Worm (Caenorhabditis elegans) whole organism, L1 larva: Measurements from ENCODE around the gene ZK666.11.

Experiments used
- C04F5.9 ChIP-seq: sonication (generic microtip); optimal IDR thresholded peaks from 2 replicates; lab custom pipeline; 2016; ENCODE audit warnings: missing genetic modification characterization, missing compliant biosample characterization
- C16A3.4 ChIP-seq: fragments of 150-350 bp; optimal IDR thresholded peaks from 2 replicates; lab custom pipeline; 2014; ENCODE audit warnings: missing biosample characterization, missing genetic modification characterization
- C34B4.2 ChIP-seq: sonication (generic microtip); optimal IDR thresholded peaks from 2 replicates; lab custom pipeline; 2017; ENCODE audit warnings: mild to moderate bottlenecking, missing genetic modification characterization, missing compliant biosample characterization
- Y116A8C.19 ChIP-seq: sonication (generic microtip); optimal IDR thresholded peaks from 2 replicates; lab custom pipeline; 2016; ENCODE audit warnings: missing compliant biosample characterization, missing genetic modification characterization, borderline replicate concordance
- aha-1 ChIP-seq: fragments of 150-350 bp; optimal IDR thresholded peaks from 2 replicates; lab custom pipeline; 2014; ENCODE audit warnings: missing biosample characterization, missing genetic modification characterization
- alr-1 ChIP-seq: fragments of 200-800 bp; sonication (Bioruptor generic); optimal IDR thresholded peaks from 2 replicates; lab custom pipeline; 2018; ENCODE audit warnings: borderline replicate concordance, mild to moderate bottlenecking, missing genetic modification characterization, missing compliant biosample characterization
- blmp-1 ChIP-seq: fragments of 150-350 bp; optimal IDR thresholded peaks from 2 replicates; lab custom pipeline; 2014; ENCODE audit warnings: missing biosample characterization, missing genetic modification characterization
- ceh-63 ChIP-seq: fragments of 200-800 bp; sonication (Bioruptor generic); optimal IDR thresholded peaks from 2 replicates; lab custom pipeline; 2018; ENCODE audit warnings: mild to moderate bottlenecking, missing genetic modification characterization, missing compliant biosample characterization
- ceh-88 ChIP-seq: fragments of 200-800 bp; sonication (Bioruptor generic); IDR thresholded peaks from 2 replicates; pipeline ENCODE4 v1.3.6; 2022; ENCODE audit warnings: missing genetic modification characterization, missing compliant biosample characterization
- ceh-90 ChIP-seq: sonication (generic microtip); optimal IDR thresholded peaks from 2 replicates; lab custom pipeline; 2016; ENCODE audit warnings: missing genetic modification characterization, missing compliant biosample characterization
- ces-1 ChIP-seq: fragments of 150-350 bp; optimal IDR thresholded peaks from 2 replicates; lab custom pipeline; 2014; ENCODE audit warnings: missing biosample characterization, missing genetic modification reagents, missing genetic modification characterization
- dpl-1 ChIP-seq, 3 experiments: fragments of 150-350 bp in 2 of 3; sonication (generic microtip) in 1 of 3; optimal IDR thresholded peaks; 2 replicates each; lab custom pipeline; 2014 to 2017; ENCODE audit warnings: missing biosample characterization in 3 of 3, missing genetic modification characterization in 3 of 3, missing genetic modification reagents in 3 of 3
- egl-27 ChIP-seq, 2 experiments: fragments of 150-350 bp in 1 of 2; sonication (generic microtip); optimal IDR thresholded peaks; 3 replicates each; lab custom pipeline; 2017 to 2018; ENCODE audit warnings: missing biosample characterization in 2 of 2, missing genetic modification characterization in 2 of 2, missing genetic modification reagents in 2 of 2
- ets-5 ChIP-seq: fragments of 200-800 bp; sonication (Bioruptor generic); IDR thresholded peaks from 2 replicates; pipeline ENCODE4 v1.3.6; 2022; ENCODE audit warnings: missing genetic modification characterization, missing compliant biosample characterization
- fkh-4 ChIP-seq: sonication (generic microtip); optimal IDR thresholded peaks from 2 replicates; lab custom pipeline; 2016; ENCODE audit warnings: missing compliant biosample characterization, missing genetic modification characterization, borderline replicate concordance
- fos-1 ChIP-seq: fragments of 150-350 bp; optimal IDR thresholded peaks from 2 replicates; lab custom pipeline; 2014; ENCODE audit warnings: missing biosample characterization, missing genetic modification characterization
- hlh-4 ChIP-seq: sonication (generic microtip); optimal IDR thresholded peaks from 2 replicates; lab custom pipeline; 2016; ENCODE audit warnings: mild to moderate bottlenecking, missing genetic modification characterization, missing compliant biosample characterization
- hpl-2 ChIP-seq: fragments of 150-350 bp; optimal IDR thresholded peaks from 2 replicates; lab custom pipeline; 2014; ENCODE audit warnings: missing biosample characterization, missing genetic modification reagents, missing genetic modification characterization
- irx-1 ChIP-seq: sonication (generic microtip); optimal IDR thresholded peaks from 2 replicates; lab custom pipeline; 2016; ENCODE audit warnings: missing genetic modification characterization, missing compliant biosample characterization
- lin-14 ChIP-seq: fragments of 200-800 bp; sonication (Bioruptor generic); optimal IDR thresholded peaks from 2 replicates; lab custom pipeline; 2018; ENCODE audit warnings: mild to moderate bottlenecking, missing genetic modification characterization, moderate library complexity, missing compliant biosample characterization
- lin-35 ChIP-seq, 2 experiments: fragments of 150-350 bp; optimal IDR thresholded peaks; 2 replicates each; lab custom pipeline; 2014; ENCODE audit warnings: missing biosample characterization in 2 of 2, missing genetic modification characterization in 2 of 2, missing genetic modification reagents in 2 of 2
- lir-3 ChIP-seq: sonication (generic microtip); optimal IDR thresholded peaks from 2 replicates; lab custom pipeline; 2016; ENCODE audit warnings: mild to moderate bottlenecking, missing genetic modification characterization, moderate library complexity, missing compliant biosample characterization; ENCODE audit not compliant: poor library complexity
- mab-9 ChIP-seq: fragments of 200-800 bp; sonication (Bioruptor generic); IDR thresholded peaks from 2 replicates; pipeline ENCODE4 v1.3.6; 2022; ENCODE audit warnings: missing genetic modification reagents, missing genetic modification characterization, missing compliant biosample characterization
- mdl-1 ChIP-seq, 2 experiments: fragments of 150-350 bp; optimal IDR thresholded peaks; 2 replicates each; lab custom pipeline; 2014 to 2017; ENCODE audit warnings: missing biosample characterization in 2 of 2, missing genetic modification characterization in 2 of 2, inconsistent platforms in 1 of 2
- mep-1 ChIP-seq: fragments of 150-350 bp; optimal IDR thresholded peaks from 2 replicates; lab custom pipeline; 2014; ENCODE audit warnings: missing biosample characterization, missing genetic modification characterization
- nhr-11 ChIP-seq: fragments of 150-350 bp; optimal IDR thresholded peaks from 2 replicates; lab custom pipeline; 2014; ENCODE audit warnings: missing biosample characterization, missing genetic modification characterization
- nhr-12 ChIP-seq: sonication (generic microtip); optimal IDR thresholded peaks from 2 replicates; lab custom pipeline; 2017; ENCODE audit warnings: missing biosample characterization, missing genetic modification characterization
- nhr-19 ChIP-seq: fragments of 200-800 bp; sonication (Bioruptor generic); conservative IDR thresholded peaks from 2 replicates; pipeline ENCODE4 v1.3.6; 2022; ENCODE audit warnings: missing genetic modification characterization, missing compliant biosample characterization
- nhr-28 ChIP-seq: fragments of 150-350 bp; optimal IDR thresholded peaks from 2 replicates; lab custom pipeline; 2014; ENCODE audit warnings: missing biosample characterization, missing genetic modification characterization
- nhr-47 ChIP-seq: sonication (generic microtip); optimal IDR thresholded peaks from 2 replicates; lab custom pipeline; 2016; ENCODE audit warnings: mild to moderate bottlenecking, missing genetic modification characterization, moderate library complexity, missing compliant biosample characterization
- nhr-71 ChIP-seq: sonication (generic microtip); optimal IDR thresholded peaks from 2 replicates; lab custom pipeline; 2016; ENCODE audit warnings: mild to moderate bottlenecking, missing genetic modification characterization, moderate library complexity, missing compliant biosample characterization
- nhr-77 ChIP-seq: fragments of 150-350 bp; optimal IDR thresholded peaks from 2 replicates; lab custom pipeline; 2014; ENCODE audit warnings: missing biosample characterization, missing genetic modification characterization
- nhr-84 ChIP-seq: sonication (generic microtip); optimal IDR thresholded peaks from 2 replicates; lab custom pipeline; 2017; ENCODE audit warnings: missing biosample characterization, missing genetic modification characterization
- nhr-90 ChIP-seq: sonication (generic microtip); optimal IDR thresholded peaks from 2 replicates; lab custom pipeline; 2016; ENCODE audit warnings: mild to moderate bottlenecking, missing genetic modification characterization, missing compliant biosample characterization; ENCODE audit not compliant: poor library complexity
- pag-3 ChIP-seq: sonication (generic microtip); optimal IDR thresholded peaks from 2 replicates; lab custom pipeline; 2017; ENCODE audit warnings: missing genetic modification characterization, mild to moderate bottlenecking, missing compliant biosample characterization, antibody characterized with exemption, borderline replicate concordance; ENCODE audit not compliant: insufficient read depth
- rnt-1 ChIP-seq: sonication (generic microtip); optimal IDR thresholded peaks from 2 replicates; lab custom pipeline; 2016; ENCODE audit warnings: mild to moderate bottlenecking, missing genetic modification characterization, moderate library complexity, missing compliant biosample characterization
- skn-1 ChIP-seq: fragments of 150-350 bp; optimal IDR thresholded peaks from 2 replicates; lab custom pipeline; 2014; ENCODE audit warnings: missing biosample characterization, missing genetic modification characterization
- snpc-4 ChIP-seq: fragments of 150-350 bp; optimal IDR thresholded peaks from 2 replicates; lab custom pipeline; 2014; ENCODE audit warnings: missing biosample characterization, missing genetic modification characterization
- swsn-7 ChIP-seq: sonication (generic microtip); optimal IDR thresholded peaks from 2 replicates; lab custom pipeline; 2016; ENCODE audit warnings: missing genetic modification characterization, missing compliant biosample characterization
- unc-30 ChIP-seq: sonication (generic microtip); optimal IDR thresholded peaks from 2 replicates; lab custom pipeline; 2017; ENCODE audit warnings: missing biosample characterization, missing genetic modification characterization
- unc-62 ChIP-seq: fragments of 150-350 bp; optimal IDR thresholded peaks from 2 replicates; lab custom pipeline; 2014; ENCODE audit warnings: missing biosample characterization, missing genetic modification reagents, missing genetic modification characterization
- unc-86 ChIP-seq: sonication (generic microtip); optimal IDR thresholded peaks from 2 replicates; lab custom pipeline; 2016; ENCODE audit warnings: missing genetic modification characterization, missing compliant biosample characterization
- unc-98 ChIP-seq: fragments of 200-800 bp; sonication (Bioruptor generic); IDR thresholded peaks from 2 replicates; pipeline ENCODE4 v1.3.6; 2022; ENCODE audit warnings: missing genetic modification characterization, missing compliant biosample characterization
- vab-15 ChIP-seq: sonication (generic microtip); optimal IDR thresholded peaks from 2 replicates; lab custom pipeline; 2017; ENCODE audit warnings: missing genotype, mild to moderate bottlenecking, missing genetic modification characterization, missing compliant biosample characterization
- xbp-1 ChIP-seq: sonication (generic microtip); optimal IDR thresholded peaks from 2 replicates; lab custom pipeline; 2016; ENCODE audit warnings: missing genetic modification characterization, missing compliant biosample characterization
- zag-1 ChIP-seq: fragments of 150-350 bp; optimal IDR thresholded peaks from 2 replicates; lab custom pipeline; 2014; ENCODE audit warnings: missing biosample characterization, missing genetic modification characterization
- ztf-11 ChIP-seq, 2 experiments: sonication (generic microtip); optimal IDR thresholded peaks; 2 replicates each; lab custom pipeline; 2016 to 2017; ENCODE audit warnings: missing genetic modification characterization in 2 of 2, missing biosample characterization in 1 of 2, missing compliant biosample characterization in 1 of 2

ZK666.11 gene

ce11 chrII:10501578-10501977, 19.3 kb downstream of the ZK666.11 start (continued):
- TF ChIP-seq lir-3 (tag; lab: Kevin White, UChicago) (no peak), nhr-12 (tag; lab: Kevin White, UChicago) (no peak), nhr-77 (tag; lab: Kevin White, UChicago) (peak; percentile 11), swsn-7 (peak; percentile 22), skn-1 (tag; lab: Kevin White, UChicago) (peak; percentile 8), ces-1 (GFP tag; lab: Kevin White, UChicago) (no peak), aha-1 (no peak), ceh-90 (tag; lab: Kevin White, UChicago) (no peak), nhr-90 (tag; lab: Kevin White, UChicago) (peak; percentile 1), nhr-11 (tag; lab: Kevin White, UChicago) (no peak), unc-98 (GFP tag; lab: Robert Waterston, UW) (no peak), egl-27 (tag; optimal IDR thresholded peaks at IDR 0.05; lab: Kevin White, UChicago) (no peak), nhr-84 (no peak), unc-86 (tag; lab: Kevin White, UChicago) (no peak), pag-3 (tag; lab: Kevin White, UChicago) (no peak), vab-15 (no peak)

ce11 chrII:10502491-10503063, 20.3 kb downstream of the ZK666.11 start, which contains the start of gene myrf-1:
myrf-1 (minus strand) TSS chrII:10502541.
- TF ChIP-seq C04F5.9 (tag; lab: Kevin White, UChicago), result no peak
- TF ChIP-seq ztf-11 (tag; optimal IDR thresholded peaks at IDR 0.05; lab: Kevin White, UChicago), result peak in 1 of 2 experiments; percentile 75
- TF ChIP-seq nhr-19 (GFP tag; lab: Robert Waterston, UW), result peak; percentile 80
- TF ChIP-seq fos-1 (tag; lab: Kevin White, UChicago), result peak; percentile 30
- TF ChIP-seq dpl-1 (GFP tag; optimal IDR thresholded peaks at IDR 0.05; lab: Kevin White, UChicago), result peak in 2 of 3 experiments; percentile 37 to 55
- no peak for TF ChIP-seq unc-98 (GFP tag; lab: Robert Waterston, UW)
- no peak for TF ChIP-seq nhr-28 (tag; lab: Kevin White, UChicago)
- peak; percentile 32 to 41 for TF ChIP-seq egl-27 (tag; optimal IDR thresholded peaks at IDR 0.05; lab: Kevin White, UChicago)
- TF ChIP-seq aha-1, result peak; percentile 21
- TF ChIP-seq fkh-4 (tag; lab: Kevin White, UChicago), result no peak
- no peak for TF ChIP-seq ceh-88 (GFP tag; lab: Robert Waterston, UW)
- TF ChIP-seq nhr-47 (tag; lab: Kevin White, UChicago), result peak; percentile 85
- TF ChIP-seq rnt-1, result peak; percentile 82
- TF ChIP-seq zag-1 (tag; lab: Kevin White, UChicago), result no peak
- no peak for TF ChIP-seq ets-5 (GFP tag; lab: Robert Waterston, UW)
- peak; percentile 73 for TF ChIP-seq unc-86 (tag; lab: Kevin White, UChicago)
- TF ChIP-seq nhr-90 (tag; lab: Kevin White, UChicago), result peak; percentile 73
- no peak for TF ChIP-seq hlh-4 (tag; lab: Kevin White, UChicago)
- TF ChIP-seq mab-9 (GFP tag; lab: Robert Waterston, UW), result peak; percentile 53; the same call in 1 of the 2 replicates
- peak; percentile 53 to 59 for TF ChIP-seq lin-35 (GFP tag; optimal IDR thresholded peaks at IDR 0.05; lab: Kevin White, UChicago)
- peak; percentile 65 for TF ChIP-seq C16A3.4 (tag; lab: Kevin White, UChicago)
- TF ChIP-seq pag-3 (tag; lab: Kevin White, UChicago), result peak; percentile 72
- TF ChIP-seq mep-1 (tag; lab: Kevin White, UChicago), result peak; percentile 73
- TF ChIP-seq Y116A8C.19 (tag; lab: Kevin White, UChicago), result no peak
- TF ChIP-seq alr-1 (tag; lab: Kevin White, UChicago), result no peak
- peak; percentile 66 for TF ChIP-seq irx-1 (tag; lab: Kevin White, UChicago)
- TF ChIP-seq mdl-1 (tag; optimal IDR thresholded peaks at IDR 0.05; lab: Kevin White, UChicago), result peak in 1 of 2 experiments; percentile 83
- TF ChIP-seq nhr-71 (tag; lab: Kevin White, UChicago), result peak; percentile 91
- peak; percentile 70 for TF ChIP-seq xbp-1
- TF ChIP-seq ceh-63 (GFP tag; lab: Kevin White, UChicago), result no peak
- TF ChIP-seq nhr-11 (tag; lab: Kevin White, UChicago), result peak; percentile 84
- TF ChIP-seq blmp-1, result peak; percentile 73
- no peak for TF ChIP-seq hpl-2 (GFP tag; lab: Kevin White, UChicago)
- TF ChIP-seq C34B4.2, result no peak
- TF ChIP-seq vab-15, result no peak
- no peak for TF ChIP-seq unc-62 (GFP tag; lab: Kevin White, UChicago)
- peak; percentile 77 for TF ChIP-seq skn-1 (tag; lab: Kevin White, UChicago)
- peak; percentile 48 for TF ChIP-seq snpc-4 (tag; lab: Kevin White, UChicago)
- no peak for TF ChIP-seq unc-30 (tag; lab: Kevin White, UChicago)
- no peak for TF ChIP-seq nhr-84
- peak; percentile 75 for TF ChIP-seq nhr-77 (tag; lab: Kevin White, UChicago)
- TF ChIP-seq lin-14 (GFP tag; lab: Kevin White, UChicago), result peak; percentile 97
